Fruit fly (Drosophila melanogaster): Measurements from ENCODE around the gene CG43254.

DNA sequence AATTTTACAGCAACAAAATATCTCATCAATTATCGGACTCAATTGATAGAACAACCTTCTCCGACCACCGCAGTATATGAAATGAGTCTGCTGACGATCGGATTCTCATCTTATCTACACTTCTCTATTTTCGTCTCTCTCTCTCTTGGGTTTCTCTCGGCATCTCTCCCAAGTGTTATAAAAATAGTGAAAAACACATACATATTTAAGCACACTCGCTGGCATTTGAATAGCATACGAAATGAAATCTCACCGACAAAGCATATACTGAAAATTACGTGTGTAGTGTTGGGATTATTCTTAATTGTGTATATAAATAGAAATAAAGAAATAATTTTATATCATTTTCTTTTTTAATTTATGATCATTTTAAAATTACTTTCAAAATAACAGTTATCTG, 10.6 kb upstream of the CG43254 start, which contains the start of gene pyd3:
- TF ChIP-seq Sin3A (optimal IDR thresholded peaks at IDR 0.05), result no peak
- TF ChIP-seq psq (optimal IDR thresholded peaks at IDR 0.05), result no peak
- TF ChIP-seq ttk (optimal IDR thresholded peaks at IDR 0.05), result no peak
- TF ChIP-seq insv (optimal IDR thresholded peaks at IDR 0.05), result no peak
- no peak for TF ChIP-seq h (optimal IDR thresholded peaks at IDR 0.05)
- TF ChIP-seq Myc (optimal IDR thresholded peaks at IDR 0.05), result no peak
